Worm (Caenorhabditis elegans) whole organism, L4/young adult: Measurements from ENCODE around the gene his-24.

Experiments
- W03F9.2 ChIP-seq: fragments of 150-350 bp; optimal IDR thresholded peaks from 2 replicates; lab custom pipeline; 2014; ENCODE audit warnings: missing biosample characterization, missing genetic modification characterization
- dao-5 ChIP-seq: sonication (generic microtip); optimal IDR thresholded peaks from 2 replicates; lab custom pipeline; 2016; ENCODE audit warnings: missing genotype, missing genetic modification characterization, moderate library complexity, missing compliant biosample characterization
- him-1 ChIP-seq: sonication (generic microtip); optimal IDR thresholded peaks from 2 replicates; lab custom pipeline; 2016; ENCODE audit warnings: missing genotype, missing genetic modification reagents, missing genetic modification characterization, missing compliant biosample characterization

- TF ChIP-seq dao-5 (tag; lab: Kevin White, UChicago) (no peak), him-1 (tag; lab: Kevin White, UChicago) (no peak), W03F9.2 (tag; lab: Kevin White, UChicago) (no peak)
Measured at ce11 chrX:14535913-14536312, 46.0 kb downstream of the his-24 start.
